Worm (Caenorhabditis elegans) whole organism, late embryonic: ENCODE data around the gene Y45F3A.4.
A peak's percentile ranks its signal among the peaks of the same experiment; 100 is the strongest.

Experiments used
- F13H6.1 ChIP-seq: sonication (generic microtip); optimal IDR thresholded peaks from 2 replicates; lab custom pipeline; 2016; ENCODE audit warnings: missing genetic modification characterization, missing compliant biosample characterization
- Y22D7AL.16 ChIP-seq: sonication (generic microtip); optimal IDR thresholded peaks from 2 replicates; lab custom pipeline; 2016; ENCODE audit warnings: missing genetic modification characterization, missing compliant biosample characterization
- ceh-14 ChIP-seq: sonication (generic microtip); optimal IDR thresholded peaks from 2 replicates; lab custom pipeline; 2016; ENCODE audit warnings: missing genotype, missing genetic modification characterization, missing compliant biosample characterization
- ceh-18 ChIP-seq: sonication (generic microtip); optimal IDR thresholded peaks from 2 replicates; lab custom pipeline; 2016; ENCODE audit warnings: missing genetic modification characterization, missing compliant biosample characterization
- ceh-2 ChIP-seq: sonication (generic microtip); optimal IDR thresholded peaks from 2 replicates; lab custom pipeline; 2016; ENCODE audit warnings: missing genotype, missing genetic modification characterization, missing compliant biosample characterization
- ceh-24 ChIP-seq: sonication (generic microtip); optimal IDR thresholded peaks from 2 replicates; lab custom pipeline; 2016; ENCODE audit warnings: mild to moderate bottlenecking, missing genetic modification characterization, missing compliant biosample characterization
- ceh-30 ChIP-seq: fragments of 150-350 bp; optimal IDR thresholded peaks from 2 replicates; lab custom pipeline; 2014; ENCODE audit warnings: missing biosample characterization, missing genetic modification characterization
- ceh-31 ChIP-seq: sonication (generic microtip); optimal IDR thresholded peaks from 2 replicates; lab custom pipeline; 2016; ENCODE audit warnings: missing genetic modification characterization, missing compliant biosample characterization
- ceh-45 ChIP-seq: fragments of 200-800 bp; sonication (Bioruptor generic); IDR thresholded peaks from 2 replicates; pipeline ENCODE4 v1.3.6; 2022; ENCODE audit warnings: missing genetic modification reagents, missing genetic modification characterization, missing compliant biosample characterization
- ceh-6 ChIP-seq: fragments of 200-800 bp; sonication (Bioruptor generic); optimal IDR thresholded peaks from 2 replicates; lab custom pipeline; 2018; ENCODE audit warnings: mild to moderate bottlenecking, missing genetic modification characterization, missing compliant biosample characterization
- ceh-9 ChIP-seq: sonication (generic microtip); optimal IDR thresholded peaks from 2 replicates; lab custom pipeline; 2016; ENCODE audit warnings: mild to moderate bottlenecking, missing genetic modification characterization, inconsistent platforms, missing compliant biosample characterization
- che-1 ChIP-seq: sonication (generic microtip); optimal IDR thresholded peaks from 2 replicates; lab custom pipeline; 2016; ENCODE audit warnings: mild to moderate bottlenecking, missing genetic modification characterization, missing compliant biosample characterization
- dve-1 ChIP-seq: sonication (generic microtip); optimal IDR thresholded peaks from 2 replicates; lab custom pipeline; 2017; ENCODE audit warnings: antibody characterized with exemption, mild to moderate bottlenecking, missing genetic modification characterization, missing compliant biosample characterization
- elt-2 ChIP-seq: sonication (generic microtip); optimal IDR thresholded peaks from 2 replicates; lab custom pipeline; 2016; ENCODE audit warnings: missing genetic modification reagents, missing genetic modification characterization, missing compliant biosample characterization
- fax-1 ChIP-seq: sonication (generic microtip); optimal IDR thresholded peaks from 2 replicates; lab custom pipeline; 2016; ENCODE audit warnings: missing genotype, missing genetic modification characterization, missing compliant biosample characterization
- fkh-6 ChIP-seq: sonication (generic microtip); optimal IDR thresholded peaks from 2 replicates; lab custom pipeline; 2016; ENCODE audit warnings: missing genetic modification characterization, missing compliant biosample characterization
- gmeb-2 ChIP-seq: sonication (generic microtip); optimal IDR thresholded peaks from 2 replicates; lab custom pipeline; 2016; ENCODE audit warnings: missing genetic modification characterization, inconsistent platforms, missing compliant biosample characterization
- hlh-13 ChIP-seq: fragments of 200-800 bp; sonication (Bioruptor generic); optimal IDR thresholded peaks from 2 replicates; lab custom pipeline; 2018; ENCODE audit warnings: mild to moderate bottlenecking, missing genetic modification characterization, missing compliant biosample characterization
- hlh-30 ChIP-seq: sonication (generic microtip); optimal IDR thresholded peaks from 2 replicates; lab custom pipeline; 2017; ENCODE audit warnings: antibody characterized with exemption, missing genetic modification characterization, missing compliant biosample characterization; ENCODE audit not compliant: insufficient read depth
- mec-3 ChIP-seq: sonication (generic microtip); optimal IDR thresholded peaks from 2 replicates; lab custom pipeline; 2016; ENCODE audit warnings: borderline replicate concordance, missing genetic modification characterization, missing compliant biosample characterization
- nfya-1 ChIP-seq: sonication (generic microtip); optimal IDR thresholded peaks from 2 replicates; lab custom pipeline; 2017; ENCODE audit warnings: missing genetic modification characterization, mild to moderate bottlenecking, missing compliant biosample characterization, antibody characterized with exemption, moderate library complexity
- nhr-11 ChIP-seq: fragments of 150-350 bp; optimal IDR thresholded peaks from 2 replicates; lab custom pipeline; 2014; ENCODE audit warnings: missing biosample characterization, missing genetic modification characterization
- pat-9 ChIP-seq: fragments of 200-800 bp; sonication (Bioruptor generic); optimal IDR thresholded peaks from 2 replicates; lab custom pipeline; 2018; ENCODE audit warnings: mild to moderate bottlenecking, missing genetic modification characterization, moderate library complexity, missing compliant biosample characterization
- pax-1 ChIP-seq: fragments of 150-350 bp; optimal IDR thresholded peaks from 2 replicates; lab custom pipeline; 2014; ENCODE audit warnings: missing biosample characterization, missing genetic modification characterization
- pqm-1 ChIP-seq: sonication (generic microtip); optimal IDR thresholded peaks from 2 replicates; lab custom pipeline; 2016; ENCODE audit warnings: missing genetic modification characterization, missing compliant biosample characterization
- ref-2 ChIP-seq: sonication (generic microtip); optimal IDR thresholded peaks from 2 replicates; lab custom pipeline; 2016; ENCODE audit warnings: missing genetic modification characterization, missing compliant biosample characterization
- sdc-2 ChIP-seq: sonication (generic microtip); optimal IDR thresholded peaks from 2 replicates; lab custom pipeline; 2016; ENCODE audit warnings: missing genotype, missing genetic modification characterization, missing compliant biosample characterization
- unc-3 ChIP-seq, 2 experiments: fragments of 200-800 bp in 1 of 2; sonication (Bioruptor generic) in 1 of 2; sonication (generic microtip) in 1 of 2; conservative IDR thresholded peaks in 1 of 2; optimal IDR thresholded peaks in 1 of 2; 2 replicates each; pipeline versions ENCODE4 v1.3.6 to Lab custom; 2016 to 2022; ENCODE audit warnings: missing compliant biosample characterization in 2 of 2, missing genetic modification characterization in 2 of 2, missing genetic modification reagents in 1 of 2
- unc-42 ChIP-seq: sonication (generic microtip); optimal IDR thresholded peaks from 2 replicates; lab custom pipeline; 2016; ENCODE audit warnings: missing genotype, missing genetic modification characterization, missing compliant biosample characterization
- unc-86 ChIP-seq: sonication (generic microtip); optimal IDR thresholded peaks from 2 replicates; lab custom pipeline; 2016; ENCODE audit warnings: missing genetic modification characterization, missing compliant biosample characterization
- zip-5 ChIP-seq: sonication (generic microtip); optimal IDR thresholded peaks from 2 replicates; lab custom pipeline; 2016; ENCODE audit warnings: missing genetic modification characterization, missing compliant biosample characterization
- ztf-16 ChIP-seq: sonication (generic microtip); optimal IDR thresholded peaks from 2 replicates; lab custom pipeline; 2017; ENCODE audit warnings: missing genetic modification characterization, missing compliant biosample characterization

The Y45F3A.4 gene

DNA sequence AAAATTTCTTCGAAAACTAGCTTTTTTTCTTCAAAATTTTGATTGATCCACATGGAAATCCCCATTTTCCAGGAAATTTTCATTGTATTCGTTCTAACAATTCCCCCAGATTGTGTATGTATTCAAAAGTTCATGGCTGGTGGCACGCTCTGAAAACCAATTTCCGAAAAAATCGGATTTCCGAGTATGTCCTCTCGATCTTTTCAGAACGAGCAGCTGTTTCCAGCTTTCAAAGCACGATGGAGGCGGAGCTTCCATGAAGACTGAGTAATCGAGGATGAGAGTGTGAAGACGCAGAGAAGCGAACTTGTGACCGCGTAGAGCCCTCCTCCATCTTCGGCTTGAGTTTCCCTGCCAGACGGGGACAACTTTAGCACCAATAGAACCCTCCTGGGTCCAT is 29.1 kb upstream of the Y45F3A.4 start:
- TF ChIP-seq ceh-2 (tag; lab: Kevin White, UChicago), result no peak
- TF ChIP-seq pax-1 (tag; lab: Kevin White, UChicago), result no peak
- TF ChIP-seq pqm-1, result no peak
- TF ChIP-seq pat-9 (tag; lab: Kevin White, UChicago), result no peak
- TF ChIP-seq sdc-2, result no peak
- TF ChIP-seq hlh-30 (tag; lab: Kevin White, UChicago), result peak; percentile 10
- TF ChIP-seq, all 69 proteins: peak for 1

DNA sequence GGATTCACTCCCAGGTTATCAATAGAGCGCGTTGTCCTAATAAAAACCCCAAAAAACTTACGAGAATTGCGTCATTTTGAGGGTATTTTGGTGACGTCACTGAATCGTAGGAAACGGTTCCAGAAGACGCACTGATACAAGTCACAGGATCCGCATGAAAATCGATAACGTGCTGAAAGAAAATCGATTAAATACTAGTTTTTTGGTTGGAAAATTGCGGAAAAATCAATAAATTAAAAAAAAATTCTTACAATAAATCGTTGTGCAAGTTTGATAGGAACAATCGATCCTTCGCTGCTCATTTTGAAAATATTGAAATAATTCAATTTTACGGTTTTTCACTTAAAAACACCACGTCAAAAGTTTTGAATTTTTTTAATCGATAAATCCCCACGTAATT is 28.0 kb upstream of the Y45F3A.4 start, which contains the start of gene Y39A1A.2:
Gene Y39A1A.2, minus strand, starts transcription at position 319 of the 400 bp plus-strand sequence.
- no peak for TF ChIP-seq ztf-16 (tag; lab: Kevin White, UChicago)
- TF ChIP-seq fax-1 (tag; lab: Kevin White, UChicago), result no peak
- no peak for TF ChIP-seq ceh-31 (tag; lab: Kevin White, UChicago)
- TF ChIP-seq Y22D7AL.16 (tag; lab: Kevin White, UChicago), result no peak
- TF ChIP-seq gmeb-2 (tag; lab: Kevin White, UChicago), result no peak
- no peak for TF ChIP-seq zip-5 (tag; lab: Kevin White, UChicago)
- TF ChIP-seq mec-3 (tag; lab: Kevin White, UChicago), result no peak
- no peak for TF ChIP-seq pax-1 (tag; lab: Kevin White, UChicago)
- TF ChIP-seq nhr-11 (tag; lab: Kevin White, UChicago), result no peak
- TF ChIP-seq che-1 (tag; lab: Kevin White, UChicago), result no peak
- no peak for TF ChIP-seq sdc-2
- TF ChIP-seq ceh-45 (GFP tag; lab: Robert Waterston, UW), result no peak
- no peak for TF ChIP-seq hlh-13
- TF ChIP-seq, all 69 proteins: peak for 0

DNA sequence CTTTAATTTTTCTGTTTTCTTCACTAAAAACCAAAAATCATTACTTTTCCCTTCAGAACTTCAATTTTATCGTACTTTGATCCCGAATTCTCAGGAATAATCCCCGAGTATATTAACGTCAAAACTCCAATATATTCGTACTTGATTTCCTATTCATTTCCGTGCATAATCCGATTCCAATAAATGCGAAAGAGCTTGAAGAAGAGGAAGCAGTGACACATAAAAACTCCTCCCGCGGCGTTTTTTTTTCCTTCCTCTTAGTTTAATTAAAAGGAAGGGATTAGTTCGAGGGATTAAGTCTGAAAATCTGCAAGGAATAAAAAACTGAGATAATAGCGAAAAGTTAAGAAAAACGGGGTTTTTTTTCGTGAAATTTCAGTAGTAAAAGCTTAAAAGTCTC is 25.7 kb upstream of the Y45F3A.4 start:
- TF ChIP-seq ref-2, result no peak
- no peak for TF ChIP-seq ceh-18 (tag; lab: Kevin White, UChicago)
- TF ChIP-seq F13H6.1 (tag; lab: Kevin White, UChicago), result no peak

- no peak for TF ChIP-seq unc-86 (tag; lab: Kevin White, UChicago)
- TF ChIP-seq ceh-24 (tag; lab: Kevin White, UChicago), result no peak
- TF ChIP-seq ceh-2 (tag; lab: Kevin White, UChicago), result no peak
- TF ChIP-seq ztf-16 (tag; lab: Kevin White, UChicago), result no peak
- no peak for TF ChIP-seq unc-3 (GFP tag; conservative IDR thresholded peaks at IDR 0.05; lab: Robert Waterston, UW)
- no peak for TF ChIP-seq unc-3 (tag; optimal IDR thresholded peaks at IDR 0.05; lab: Kevin White, UChicago)
- TF ChIP-seq ceh-9, result no peak
- no peak for TF ChIP-seq pqm-1
- TF ChIP-seq dve-1 (tag; lab: Kevin White, UChicago), result no peak
- no peak for TF ChIP-seq ceh-30 (tag; lab: Kevin White, UChicago)
- no peak for TF ChIP-seq fkh-6 (tag; lab: Kevin White, UChicago)
- TF ChIP-seq, all 69 proteins: peak for 0
Observed at ce11 chrIII:10600138-10600626, 25.0 kb upstream of the Y45F3A.4 start, which contains the start of gene epg-6. TSS of gene epg-6 (minus strand) at chrIII:10600188.

- TF ChIP-seq nfya-1 (tag; lab: Kevin White, UChicago), result peak; percentile 11
- peak; percentile 4 for TF ChIP-seq ceh-14 (tag; lab: Kevin White, UChicago)
- peak; percentile 5 for TF ChIP-seq ceh-18 (tag; lab: Kevin White, UChicago)
- TF ChIP-seq ceh-31 (tag; lab: Kevin White, UChicago), result peak; percentile 45
- TF ChIP-seq hlh-30 (tag; lab: Kevin White, UChicago), result peak; percentile 98
- TF ChIP-seq ceh-6 (GFP tag; lab: Kevin White, UChicago), result no peak
- no peak for TF ChIP-seq elt-2 (tag; lab: Kevin White, UChicago)
- TF ChIP-seq Y22D7AL.16 (tag; lab: Kevin White, UChicago), result no peak
- peak; percentile 34 for TF ChIP-seq unc-42 (tag; lab: Kevin White, UChicago)
Observed at ce11 chrIII:10599699-10600098, 24.5 kb upstream of the Y45F3A.4 start.
